Fruit fly (Drosophila melanogaster) whole organism, wandering third instar larva: ENCODE results near the gene sno.

ENCODE experiments used
- CG32264 ChIP-seq: fragments of 200-800 bp; sonication (Bioruptor generic); optimal IDR thresholded peaks from 2 replicates; lab custom pipeline; 2016; ENCODE audit warnings: missing biosample characterization, missing genetic modification characterization
- CG9705 ChIP-seq: fragments of 200-800 bp; sonication (Bioruptor generic); optimal IDR thresholded peaks from 2 replicates; lab custom pipeline; 2018; ENCODE audit warnings: missing biosample characterization, mild to moderate bottlenecking, missing genetic modification characterization
- Dif ChIP-seq: fragments of 200-275, 200-300 bp; sonication (Bioruptor generic); optimal IDR thresholded peaks from 2 replicates; lab custom pipeline; 2018; ENCODE audit warnings: missing biosample characterization, missing genetic modification characterization; ENCODE audit not compliant: partially characterized antibody
- GATAd ChIP-seq: sonication (Bioruptor generic); optimal IDR thresholded peaks from 2 replicates; lab custom pipeline; 2016; ENCODE audit warnings: missing biosample characterization, missing genetic modification characterization
- HLH106 ChIP-seq: fragments of 200-800 bp; optimal IDR thresholded peaks from 3 replicates; lab custom pipeline; 2019; ENCODE audit warnings: missing biosample characterization, mild to moderate bottlenecking, missing genetic modification characterization, moderate library complexity
- Hnf4 ChIP-seq: fragments of 200-800 bp; sonication (Bioruptor generic); optimal IDR thresholded peaks from 2 replicates; lab custom pipeline; 2016; ENCODE audit warnings: missing biosample characterization, mild to moderate bottlenecking, missing genetic modification characterization
- Hr83 ChIP-seq: fragments of 200-300 bp; sonication (Bioruptor generic); optimal IDR thresholded peaks from 2 replicates; lab custom pipeline; 2016; ENCODE audit warnings: missing biosample characterization, mild to moderate bottlenecking, missing genetic modification characterization, moderate library complexity; ENCODE audit not compliant: poor library complexity, severe bottlenecking
- Jra ChIP-seq: sonication (Bioruptor generic); optimal IDR thresholded peaks from 2 replicates; lab custom pipeline; 2016; ENCODE audit warnings: missing biosample characterization, missing genetic modification characterization
- Mio ChIP-seq: sonication (Bioruptor generic); optimal IDR thresholded peaks from 2 replicates; lab custom pipeline; 2016; ENCODE audit warnings: missing biosample characterization, missing genetic modification characterization
- Myc ChIP-seq: fragments of >200 bp; optimal IDR thresholded peaks from 2 replicates; lab custom pipeline; 2017
- OdsH ChIP-seq: fragments of 200-800 bp; sonication (Bioruptor generic); optimal IDR thresholded peaks from 2 replicates; lab custom pipeline; 2016; ENCODE audit warnings: missing biosample characterization, mild to moderate bottlenecking, missing genetic modification characterization
- Rel ChIP-seq, 2 experiments: fragments of 200-800 bp; sonication (Bioruptor generic) in 1 of 2; optimal IDR thresholded peaks; 2 replicates in 1 of 2; 3 replicates in 1 of 2; lab custom pipeline; 2016 to 2019; ENCODE audit warnings: mild to moderate bottlenecking in 2 of 2, missing biosample characterization in 2 of 2, missing genetic modification characterization in 2 of 2, moderate library complexity in 1 of 2
- Sp1 ChIP-seq: fragments of 200-800 bp; sonication (Bioruptor generic); optimal IDR thresholded peaks from 3 replicates; lab custom pipeline; 2019; ENCODE audit warnings: missing biosample characterization, mild to moderate bottlenecking, missing genetic modification characterization, moderate library complexity
- Vsx2 ChIP-seq: fragments of 200-300, 225-300 bp; sonication (Bioruptor generic); optimal IDR thresholded peaks from 2 replicates; lab custom pipeline; 2018; ENCODE audit warnings: missing biosample characterization, missing genetic modification characterization; ENCODE audit not compliant: partially characterized antibody
- br ChIP-seq: fragments of 200-800 bp; sonication (Bioruptor generic); optimal IDR thresholded peaks from 2 replicates; lab custom pipeline; 2016; ENCODE audit warnings: missing biosample characterization, missing genetic modification characterization
- brk ChIP-seq: fragments of 200-800 bp; sonication (Bioruptor generic); optimal IDR thresholded peaks from 2 replicates; lab custom pipeline; 2016; ENCODE audit warnings: missing biosample characterization, mild to moderate bottlenecking, missing genetic modification characterization
- dsf ChIP-seq: sonication (Bioruptor generic); optimal IDR thresholded peaks from 2 replicates; lab custom pipeline; 2016; ENCODE audit warnings: missing biosample characterization, missing genetic modification characterization, borderline replicate concordance
- ey ChIP-seq: fragments of 200-800 bp; sonication (Bioruptor generic); optimal IDR thresholded peaks from 2 replicates; lab custom pipeline; 2016; ENCODE audit warnings: missing biosample characterization, missing genetic modification characterization
- foxo ChIP-seq, 2 experiments: fragments of 200-800 bp; sonication (Bioruptor generic); optimal IDR thresholded peaks; 2 replicates in 1 of 2; 3 replicates in 1 of 2; lab custom pipeline; 2016 to 2017; ENCODE audit warnings: missing biosample characterization in 2 of 2, missing genetic modification characterization in 2 of 2
- fru ChIP-seq: fragments of 200-800 bp; sonication (Bioruptor generic); optimal IDR thresholded peaks from 3 replicates; lab custom pipeline; 2016; ENCODE audit warnings: missing biosample characterization, mild to moderate bottlenecking, missing genetic modification characterization
- h ChIP-seq: fragments of 200-800 bp; sonication (Bioruptor generic); optimal IDR thresholded peaks from 3 replicates; lab custom pipeline; 2016; ENCODE audit warnings: missing biosample characterization, mild to moderate bottlenecking, missing genetic modification characterization
- jim ChIP-seq: fragments of 175-275, 200-325 bp; sonication (Bioruptor generic); optimal IDR thresholded peaks from 2 replicates; lab custom pipeline; 2016; ENCODE audit warnings: missing biosample characterization, mild to moderate bottlenecking, missing genetic modification characterization
- lola ChIP-seq: fragments of >200 bp; optimal IDR thresholded peaks from 2 replicates; lab custom pipeline; 2017; ENCODE audit warnings: missing biosample characterization, missing genetic modification characterization
- pan ChIP-seq: fragments of >200 bp; optimal IDR thresholded peaks from 2 replicates; lab custom pipeline; 2017
- psq ChIP-seq: fragments of 200-800 bp; sonication (Bioruptor generic); optimal IDR thresholded peaks from 3 replicates; lab custom pipeline; 2017; ENCODE audit warnings: missing biosample characterization, mild to moderate bottlenecking, missing genetic modification characterization, moderate library complexity
- rgr ChIP-seq: fragments of 200-800 bp; sonication (Bioruptor generic); optimal IDR thresholded peaks from 3 replicates; lab custom pipeline; 2016; ENCODE audit warnings: missing biosample characterization, mild to moderate bottlenecking, missing genetic modification characterization
- sage ChIP-seq: fragments of 200-800 bp; sonication (Bioruptor generic); optimal IDR thresholded peaks from 2 replicates; lab custom pipeline; 2016; ENCODE audit warnings: missing biosample characterization, mild to moderate bottlenecking, missing genetic modification characterization
- sv ChIP-seq: fragments of 200-800 bp; sonication (Bioruptor generic); optimal IDR thresholded peaks from 3 replicates; lab custom pipeline; 2016; ENCODE audit warnings: missing biosample characterization, missing genetic modification characterization
- tai ChIP-seq: sonication (Bioruptor generic); optimal IDR thresholded peaks from 2 replicates; lab custom pipeline; 2016; ENCODE audit warnings: missing biosample characterization, missing genetic modification characterization
- usp ChIP-seq: fragments of >200 bp; optimal IDR thresholded peaks from 2 replicates; lab custom pipeline; 2017; ENCODE audit warnings: missing biosample characterization, missing genetic modification characterization
- woc ChIP-seq: sonication (Bioruptor generic); optimal IDR thresholded peaks from 2 replicates; lab custom pipeline; 2016; ENCODE audit warnings: missing biosample characterization, mild to moderate bottlenecking, missing genetic modification characterization

sno gene

dm6 chrX:13228208-13228606, 16.7 kb upstream of the sno start:
- TF ChIP-seq foxo (GFP tag; optimal IDR thresholded peaks at IDR 0.05; lab: Kevin White, UChicago) (no peak), jim (GFP tag; lab: Kevin White, UChicago) (no peak), CG32264 (GFP tag; lab: Kevin White, UChicago) (no peak), rgr (no peak), usp (GFP tag; lab: Kevin White, UChicago) (no peak), pan (lab: Kevin White, UChicago) (no peak), dsf (GFP tag; lab: Kevin White, UChicago) (no peak), Sp1 (GFP tag; lab: Kevin White, UChicago) (no peak), Jra (GFP tag; lab: Kevin White, UChicago) (no peak), sage (no peak)
- TF ChIP-seq, all 38 proteins: peak for 0

dm6 chrX:13227505-13228207, 16.2 kb upstream of the sno start:
- TF ChIP-seq Hnf4 (GFP tag; lab: Kevin White, UChicago) (no peak), Rel (GFP tag; optimal IDR thresholded peaks at IDR 0.05; lab: Kevin White, UChicago) (no peak), Rel (tag; optimal IDR thresholded peaks at IDR 0.05; lab: Kevin White, UChicago) (no peak), sage (no peak), h (GFP tag; lab: Kevin White, UChicago) (no peak), Sp1 (GFP tag; lab: Kevin White, UChicago) (no peak), Mio (GFP tag; lab: Kevin White, UChicago) (no peak), foxo (GFP tag; optimal IDR thresholded peaks at IDR 0.05; lab: Kevin White, UChicago) (no peak), sv (no peak)

dm6 chrX:13226478-13226877, 15.0 kb upstream of the sno start:
- TF ChIP-seq h (GFP tag; lab: Kevin White, UChicago) (peak; percentile 14), tai (GFP tag; lab: Kevin White, UChicago) (no peak), fru (GFP tag; lab: Kevin White, UChicago) (peak; percentile 4), foxo (GFP tag; optimal IDR thresholded peaks at IDR 0.05; lab: Kevin White, UChicago) (peak in 1 of 2 experiments; percentile 2)

- no peak for TF ChIP-seq ey (GFP tag; lab: Kevin White, UChicago)
- no peak for TF ChIP-seq HLH106
- no peak for TF ChIP-seq sv
- no peak for TF ChIP-seq Vsx2 (GFP tag; lab: Kevin White, UChicago)
- TF ChIP-seq Dif = no peak
- TF ChIP-seq, all 38 proteins: peak for 0
Observed at dm6 chrX:13224846-13225245, 13.4 kb upstream of the sno start.

- TF ChIP-seq GATAd (GFP tag; lab: Kevin White, UChicago) (no peak), sv (no peak)
Observed at dm6 chrX:13221835-13222234, 10.4 kb upstream of the sno start.

dm6 chrX:13221311-13221710, 9.8 kb upstream of the sno start:
- TF ChIP-seq Vsx2 (GFP tag; lab: Kevin White, UChicago) (no peak), woc (GFP tag; lab: Kevin White, UChicago) (peak; percentile 22), sv (no peak), Myc (lab: Kevin White, UChicago) (no peak), rgr (peak; percentile 20), CG9705 (GFP tag; lab: Kevin White, UChicago) (no peak), lola (no peak), psq (GFP tag; lab: Kevin White, UChicago) (peak; percentile 26), GATAd (GFP tag; lab: Kevin White, UChicago) (no peak), Hr83 (no peak), ey (GFP tag; lab: Kevin White, UChicago) (peak; percentile 39), brk (GFP tag; lab: Kevin White, UChicago) (no peak), Sp1 (GFP tag; lab: Kevin White, UChicago) (peak; percentile 1), br (GFP tag; lab: Kevin White, UChicago) (no peak), foxo (GFP tag; optimal IDR thresholded peaks at IDR 0.05; lab: Kevin White, UChicago) (peak in 1 of 2 experiments; percentile 41), Hnf4 (GFP tag; lab: Kevin White, UChicago) (peak; percentile 14), fru (GFP tag; lab: Kevin White, UChicago) (peak; percentile 59), HLH106 (peak; percentile 36), h (GFP tag; lab: Kevin White, UChicago) (peak; percentile 53), OdsH (GFP tag; lab: Kevin White, UChicago) (no peak), jim (GFP tag; lab: Kevin White, UChicago) (no peak)
